Fruit fly (Drosophila melanogaster) whole organism, embryonic: ENCODE measurements around the gene Tg.

Experiments
- Atf-2 ChIP-seq: fragments of 200-800 bp; sonication (Bioruptor generic); optimal IDR thresholded peaks from 2 replicates; lab custom pipeline; 2016; ENCODE audit warnings: missing biosample characterization, missing genetic modification characterization
- Awh ChIP-seq: fragments of 200-800 bp; sonication (Bioruptor generic); IDR thresholded peaks from 2 replicates; pipeline ENCODE4, ENCODE4 v1.3.6; 2022; ENCODE audit warnings: missing biosample characterization, missing genetic modification characterization
- BEAF-32 ChIP-seq: fragments of 200-800 bp; sonication (Bioruptor generic); optimal IDR thresholded peaks from 3 replicates; lab custom pipeline; 2017; ENCODE audit warnings: missing biosample characterization, missing genetic modification characterization, mild to moderate bottlenecking, moderate library complexity, missing genetic modification reagents
- CG12104 ChIP-seq: fragments of 200-800 bp; sonication (Bioruptor generic); optimal IDR thresholded peaks from 3 replicates; lab custom pipeline; 2016; ENCODE audit warnings: missing biosample characterization, missing genetic modification characterization
- CG1233 ChIP-seq: fragments of 200-800 bp; sonication (Bioruptor generic); optimal IDR thresholded peaks from 4 replicates; lab custom pipeline; 2018; ENCODE audit warnings: missing biosample characterization, mild to moderate bottlenecking, missing genetic modification characterization
- CG13775 ChIP-seq: fragments of 200-800 bp; sonication (Bioruptor generic); optimal IDR thresholded peaks from 3 replicates; lab custom pipeline; 2017; ENCODE audit warnings: missing biosample characterization, mild to moderate bottlenecking, missing genetic modification characterization
- CG14014 ChIP-seq: fragments of 200-800 bp; sonication (Bioruptor generic); IDR thresholded peaks from 2 replicates; pipeline ENCODE4 v1.3.6; 2022; ENCODE audit warnings: missing biosample characterization, missing genetic modification characterization
- CG14965 ChIP-seq: fragments of 200-800 bp; sonication (Bioruptor generic); optimal IDR thresholded peaks from 2 replicates; lab custom pipeline; 2016; ENCODE audit warnings: missing biosample characterization, missing genetic modification characterization, borderline replicate concordance
- CG1647 ChIP-seq: fragments of 200-800 bp; sonication (Bioruptor generic); optimal IDR thresholded peaks from 3 replicates; lab custom pipeline; 2016; ENCODE audit warnings: missing biosample characterization, missing genetic modification characterization
- CG2199 ChIP-seq: fragments of 200-800 bp; sonication (Bioruptor generic); IDR thresholded peaks from 3 replicates; pipeline ENCODE4 v1.3.6; 2022; ENCODE audit warnings: missing biosample characterization, missing genetic modification characterization
- CG33557 ChIP-seq: fragments of 200-800 bp; sonication (Bioruptor generic); optimal IDR thresholded peaks from 2 replicates; lab custom pipeline; 2019; ENCODE audit warnings: missing biosample characterization, mild to moderate bottlenecking, missing genetic modification characterization, moderate library complexity
- CG34224 ChIP-seq: fragments of 200-800 bp; sonication (Bioruptor generic); IDR thresholded peaks from 3 replicates; pipeline ENCODE4 v1.3.6; 2022; ENCODE audit warnings: missing biosample characterization, missing genetic modification characterization; ENCODE audit not compliant: partially characterized antibody
- CG4328 ChIP-seq: fragments of 200-800 bp; sonication (Bioruptor generic); optimal IDR thresholded peaks from 3 replicates; lab custom pipeline; 2017; ENCODE audit warnings: missing biosample characterization, missing genetic modification reagents, missing genetic modification characterization
- CG7963 ChIP-seq: fragments of 200-800 bp; sonication (Bioruptor generic); IDR thresholded peaks from 3 replicates; pipeline ENCODE4 v1.3.6; 2022; ENCODE audit warnings: missing biosample characterization, missing genetic modification characterization; ENCODE audit not compliant: partially characterized antibody
- CG8281 ChIP-seq: fragments of 200-800 bp; sonication (Bioruptor generic); optimal IDR thresholded peaks from 2 replicates; lab custom pipeline; 2018; ENCODE audit warnings: missing biosample characterization, mild to moderate bottlenecking, missing genetic modification characterization, moderate library complexity
- CG8359 ChIP-seq: fragments of 200-800 bp; sonication (Bioruptor generic); optimal IDR thresholded peaks from 2 replicates; lab custom pipeline; 2017; ENCODE audit warnings: missing biosample characterization, mild to moderate bottlenecking, missing genetic modification characterization, borderline replicate concordance
- CG8765 ChIP-seq: fragments of 200-800 bp; sonication (Bioruptor generic); IDR thresholded peaks from 2 replicates; pipeline ENCODE4 v1.3.6; 2022; ENCODE audit warnings: missing biosample characterization, missing genetic modification characterization
- CG9609 ChIP-seq: fragments of 200-800 bp; sonication (Bioruptor generic); optimal IDR thresholded peaks from 3 replicates; lab custom pipeline; 2016; ENCODE audit warnings: missing biosample characterization, missing genetic modification characterization
- CG9727 ChIP-seq: fragments of 200-800 bp; sonication (Bioruptor generic); optimal IDR thresholded peaks from 3 replicates; lab custom pipeline; 2017; ENCODE audit warnings: missing biosample characterization, mild to moderate bottlenecking, missing genetic modification characterization
- CG9876 ChIP-seq: fragments of 200-800 bp; sonication (Bioruptor generic); optimal IDR thresholded peaks from 2 replicates; lab custom pipeline; 2016; ENCODE audit warnings: missing biosample characterization, missing genetic modification characterization
- D19A ChIP-seq: fragments of 200-800 bp; optimal IDR thresholded peaks from 3 replicates; lab custom pipeline; 2019; ENCODE audit warnings: missing biosample characterization, mild to moderate bottlenecking, missing genetic modification characterization, moderate library complexity
- Dek ChIP-seq: fragments of 200-800 bp; sonication (Bioruptor generic); optimal IDR thresholded peaks from 3 replicates; lab custom pipeline; 2019; ENCODE audit warnings: missing biosample characterization, mild to moderate bottlenecking, missing genetic modification characterization, moderate library complexity
- E2f1 ChIP-seq: fragments of 200-800 bp; sonication (Bioruptor generic); IDR thresholded peaks from 2 replicates; pipeline ENCODE4 v1.3.6; 2022; ENCODE audit warnings: missing biosample characterization, missing genetic modification characterization
- E2f2 ChIP-seq: fragments of 200-800 bp; sonication (Bioruptor generic); IDR thresholded peaks from 2 replicates; pipeline ENCODE4 v1.3.6; 2022; ENCODE audit warnings: missing biosample characterization, missing genetic modification characterization
- HHEX ChIP-seq: fragments of 200-800 bp; sonication (Bioruptor generic); optimal IDR thresholded peaks from 3 replicates; lab custom pipeline; 2017; ENCODE audit warnings: missing biosample characterization, mild to moderate bottlenecking, missing genetic modification characterization, missing genetic modification reagents
- HLH54F ChIP-seq: fragments of 200-800 bp; sonication (Bioruptor generic); optimal IDR thresholded peaks from 3 replicates; lab custom pipeline; 2016; ENCODE audit warnings: missing biosample characterization, missing genetic modification characterization
- HLHmδ ChIP-seq: fragments of 200-800 bp; sonication (Bioruptor generic); optimal IDR thresholded peaks from 2 replicates; lab custom pipeline; 2018; ENCODE audit warnings: missing biosample characterization, mild to moderate bottlenecking, missing genetic modification characterization, moderate library complexity
- Hey ChIP-seq: fragments of 200-800 bp; sonication (Bioruptor generic); optimal IDR thresholded peaks from 3 replicates; lab custom pipeline; 2018; ENCODE audit warnings: missing biosample characterization, mild to moderate bottlenecking, missing genetic modification characterization
- Hmr ChIP-seq: fragments of 200-800 bp; sonication (Bioruptor generic); optimal IDR thresholded peaks from 3 replicates; lab custom pipeline; 2017; ENCODE audit warnings: mild to moderate bottlenecking, missing biosample characterization, missing genetic modification reagents, missing genetic modification characterization
- MESR4 ChIP-seq: fragments of 200-800 bp; sonication (Bioruptor generic); optimal IDR thresholded peaks from 2 replicates; lab custom pipeline; 2018; ENCODE audit warnings: missing biosample characterization, mild to moderate bottlenecking, missing genetic modification characterization, moderate library complexity
- NK7.1 ChIP-seq: fragments of 200-800 bp; sonication (Bioruptor generic); optimal IDR thresholded peaks from 3 replicates; lab custom pipeline; 2016; ENCODE audit warnings: missing biosample characterization, missing genetic modification characterization
- Ravus ChIP-seq: fragments of 200-800 bp; sonication (Bioruptor generic); IDR thresholded peaks from 2 replicates; pipeline ENCODE4 v1.3.6; 2022; ENCODE audit warnings: missing biosample characterization, missing genetic modification characterization
- Scr ChIP-seq: fragments of 200-800 bp; sonication (Bioruptor generic); IDR thresholded peaks from 2 replicates; pipeline ENCODE4 v1.3.6; 2022; ENCODE audit warnings: missing biosample characterization, missing genetic modification characterization; ENCODE audit not compliant: partially characterized antibody
- Sry-β ChIP-seq: fragments of 200-800 bp; sonication (Bioruptor generic); optimal IDR thresholded peaks from 2 replicates; lab custom pipeline; 2018; ENCODE audit warnings: missing biosample characterization, mild to moderate bottlenecking, missing genetic modification characterization, moderate library complexity
- Trl ChIP-seq, 3 experiments: fragments of >200 bp in 2 of 3; fragments of 200-800 bp in 1 of 3; sonication (Bioruptor generic) in 1 of 3; optimal IDR thresholded peaks; 2 replicates in 1 of 3; 3 replicates in 2 of 3; lab custom pipeline; 2016 to 2017; ENCODE audit warnings: missing biosample characterization in 1 of 3, missing genetic modification characterization in 1 of 3
- br ChIP-seq: fragments of >200 bp; optimal IDR thresholded peaks from 2 replicates; lab custom pipeline; 2017
- chif ChIP-seq, 2 experiments: fragments of 200-800 bp; sonication (Bioruptor generic); optimal IDR thresholded peaks; 3 replicates each; lab custom pipeline; 2016; ENCODE audit warnings: missing biosample characterization in 2 of 2, missing genetic modification characterization in 2 of 2
- corto ChIP-seq: fragments of 200-800 bp; sonication (Bioruptor generic); optimal IDR thresholded peaks from 2 replicates; lab custom pipeline; 2016; ENCODE audit warnings: missing biosample characterization, mild to moderate bottlenecking, missing genetic modification characterization, moderate library complexity
- emc ChIP-seq: fragments of 200-800 bp; sonication (Bioruptor generic); optimal IDR thresholded peaks from 2 replicates; lab custom pipeline; 2016; ENCODE audit warnings: missing biosample characterization, missing genetic modification characterization
- ems ChIP-seq: fragments of 200-800 bp; sonication (Bioruptor generic); optimal IDR thresholded peaks from 3 replicates; lab custom pipeline; 2016; ENCODE audit warnings: missing biosample characterization, missing genetic modification characterization
- her ChIP-seq: fragments of 200-800 bp; sonication (Bioruptor generic); optimal IDR thresholded peaks from 2 replicates; lab custom pipeline; 2016; ENCODE audit warnings: missing biosample characterization, missing genetic modification characterization
- jing ChIP-seq: fragments of 200-800 bp; sonication (Bioruptor generic); optimal IDR thresholded peaks from 2 replicates; lab custom pipeline; 2018; ENCODE audit warnings: missing biosample characterization, mild to moderate bottlenecking, missing genetic modification characterization
- kni ChIP-seq: fragments of 200-800 bp; sonication (Bioruptor generic); optimal IDR thresholded peaks from 3 replicates; lab custom pipeline; 2017; ENCODE audit warnings: mild to moderate bottlenecking, missing biosample characterization, missing genetic modification reagents, missing genetic modification characterization
- mirr ChIP-seq: fragments of 200-800 bp; sonication (Bioruptor generic); optimal IDR thresholded peaks from 3 replicates; lab custom pipeline; 2018; ENCODE audit warnings: missing biosample characterization, mild to moderate bottlenecking, missing genetic modification characterization
- nerfin-2 ChIP-seq: fragments of 200-800 bp; sonication (Bioruptor generic); IDR thresholded peaks from 2 replicates; pipeline ENCODE4 v1.3.6; 2022; ENCODE audit warnings: missing biosample characterization, missing genetic modification characterization; ENCODE audit not compliant: partially characterized antibody
- onecut ChIP-seq: fragments of 200-800 bp; sonication (Bioruptor generic); IDR thresholded peaks from 2 replicates; pipeline ENCODE4 v1.3.6; 2022; ENCODE audit warnings: missing biosample characterization, missing genetic modification characterization
- p53 ChIP-seq: fragments of 200-800 bp; sonication (Bioruptor generic); optimal IDR thresholded peaks from 2 replicates; lab custom pipeline; 2016; ENCODE audit warnings: missing biosample characterization, missing genetic modification characterization
- pfk ChIP-seq: fragments of 200-800 bp; sonication (Bioruptor generic); optimal IDR thresholded peaks from 2 replicates; lab custom pipeline; 2018; ENCODE audit warnings: missing biosample characterization, mild to moderate bottlenecking, missing genetic modification characterization, moderate library complexity

The Tg gene

dm6 chr2L:8042645-8043281 is 31.6 kb downstream of the Tg start, which contains the start of gene RpL36A (continued):
- TF ChIP-seq p53 (GFP tag; lab: Kevin White, UChicago), result peak; percentile 46
- TF ChIP-seq pfk (GFP tag; lab: Kevin White, UChicago), result peak; percentile 61
- no peak for TF ChIP-seq CG8765
- TF ChIP-seq CG8359 (GFP tag; lab: Kevin White, UChicago), result peak; percentile 53
- no peak for TF ChIP-seq Sry-β (GFP tag; lab: Kevin White, UChicago)
- no peak for TF ChIP-seq CG1647 (GFP tag; lab: Kevin White, UChicago)
- TF ChIP-seq HHEX (GFP tag; lab: Kevin White, UChicago), result peak; percentile 54
- peak; percentile 40 for TF ChIP-seq Atf-2
- TF ChIP-seq onecut (GFP tag; lab: Robert Waterston, UW), result peak; percentile 69
- peak; percentile 61; the same call in 1 of the 2 replicates for TF ChIP-seq CG14014
- peak; percentile 57 for TF ChIP-seq CG12104
- peak; percentile 69 for TF ChIP-seq nerfin-2
- peak; percentile 44 for TF ChIP-seq CG9609 (GFP tag; lab: Kevin White, UChicago)
- TF ChIP-seq CG34224 (GFP tag; lab: Robert Waterston, UW), result peak; percentile 31
- peak; percentile 79 for TF ChIP-seq mirr
- TF ChIP-seq BEAF-32 (GFP tag; lab: Kevin White, UChicago), result peak; percentile 92
- peak; percentile 42 for TF ChIP-seq NK7.1 (GFP tag; lab: Kevin White, UChicago)
- TF ChIP-seq CG8281 (tag; lab: Kevin White, UChicago), result no peak
- peak; percentile 55 for TF ChIP-seq CG4328 (GFP tag; lab: Kevin White, UChicago)
- TF ChIP-seq CG7963, result peak; percentile 91
- peak; percentile 31 for TF ChIP-seq HLH54F (GFP tag; lab: Kevin White, UChicago)
- TF ChIP-seq HLHmδ (GFP tag; lab: Kevin White, UChicago), result peak; percentile 52
- TF ChIP-seq emc (GFP tag; lab: Kevin White, UChicago), result peak; percentile 30
- TF ChIP-seq chif (GFP tag; optimal IDR thresholded peaks at IDR 0.05; lab: Kevin White, UChicago), result peak in 1 of 2 experiments; percentile 63
- peak; percentile 100 for TF ChIP-seq MESR4 (GFP tag; lab: Kevin White, UChicago)
- TF ChIP-seq E2f2 (GFP tag; lab: Robert Waterston, UW), result peak; percentile 50
- peak; percentile 68 for TF ChIP-seq her (GFP tag; lab: Kevin White, UChicago)
- peak; percentile 53; the same call in 1 of the 2 replicates for TF ChIP-seq Awh (GFP tag; lab: Robert Waterston, UW)
- peak; percentile 71 for TF ChIP-seq CG9876 (GFP tag; lab: Kevin White, UChicago)
- TF ChIP-seq CG2199, result 0 out of 3 replicates have a peak, but pooled peaks have one; percentile 63
- TF ChIP-seq Hey (tag; lab: Kevin White, UChicago), result no peak
- peak; percentile 64 for TF ChIP-seq CG13775 (GFP tag; lab: Kevin White, UChicago)
- TF ChIP-seq Hmr (GFP tag; lab: Kevin White, UChicago), result peak; percentile 78
- TF ChIP-seq CG33557 (GFP tag; lab: Kevin White, UChicago), result peak; percentile 37
- TF ChIP-seq CG14965 (GFP tag; lab: Kevin White, UChicago), result no peak
- TF ChIP-seq kni (GFP tag; lab: Kevin White, UChicago), result no peak
- TF ChIP-seq D19A, result no peak
- no peak for TF ChIP-seq jing (GFP tag; lab: Kevin White, UChicago)
- TF ChIP-seq Scr (GFP tag; lab: Robert Waterston, UW), result peak; percentile 87
- peak; percentile 41 for TF ChIP-seq ems (GFP tag; lab: Kevin White, UChicago)
- TF ChIP-seq br, result no peak
- peak; percentile 4 for TF ChIP-seq CG1233 (GFP tag; lab: Kevin White, UChicago)
- peak; percentile 60 for TF ChIP-seq Dek
- peak; percentile 13; the same call in 1 of the 2 replicates for TF ChIP-seq E2f1 (GFP tag; lab: Robert Waterston, UW)
- TF ChIP-seq CG9727 (GFP tag; lab: Kevin White, UChicago), result peak; percentile 70
- no peak; the same call in 1 of the 2 replicates for TF ChIP-seq Ravus
- no peak for TF ChIP-seq Trl (optimal IDR thresholded peaks at IDR 0.05; lab: Kevin White, UChicago)
- peak; percentile 27 for TF ChIP-seq Trl (GFP tag; optimal IDR thresholded peaks at IDR 0.05; lab: Kevin White, UChicago)
- TF ChIP-seq corto (GFP tag; lab: Kevin White, UChicago), result no peak
